Worm (Caenorhabditis elegans) whole organism, young adult: ENCODE measurements around the gene metr-1.

Experiments used
- D2030.7 ChIP-seq: fragments of 200-800 bp; sonication (Bioruptor generic); IDR thresholded peaks from 2 replicates; pipeline ENCODE4 v1.3.6; 2022; ENCODE audit warnings: missing genetic modification reagents, missing genetic modification characterization, missing compliant biosample characterization
- F57A8.1 ChIP-seq: fragments of 200-800 bp; sonication (Bioruptor generic); optimal IDR thresholded peaks from 2 replicates; lab custom pipeline; 2018; ENCODE audit warnings: mild to moderate bottlenecking, missing genetic modification characterization, moderate library complexity, missing compliant biosample characterization
- K11D2.4 ChIP-seq: fragments of 200-800 bp; sonication (Bioruptor generic); IDR thresholded peaks from 2 replicates; pipeline ENCODE4 v1.3.6; 2022; ENCODE audit warnings: missing genetic modification reagents, missing genetic modification characterization, missing compliant biosample characterization
- T07F8.4 ChIP-seq: sonication (generic microtip); optimal IDR thresholded peaks from 2 replicates; lab custom pipeline; 2016; ENCODE audit warnings: mild to moderate bottlenecking, missing genetic modification characterization, moderate library complexity, missing compliant biosample characterization
- Y53F4B.3 ChIP-seq: fragments of 200-800 bp; sonication (Bioruptor generic); IDR thresholded peaks from 2 replicates; pipeline ENCODE4 v1.3.6; 2022; ENCODE audit warnings: missing genetic modification reagents, missing genetic modification characterization, missing compliant biosample characterization
- Y56A3A.18 ChIP-seq: fragments of 200-800 bp; sonication (Bioruptor generic); IDR thresholded peaks from 2 replicates; pipeline ENCODE4 v1.3.6; 2022; ENCODE audit warnings: missing genetic modification reagents, missing genetic modification characterization, missing compliant biosample characterization
- Y95B8A.8 ChIP-seq: fragments of 200-800 bp; sonication (Bioruptor generic); IDR thresholded peaks from 2 replicates; pipeline ENCODE4 v1.3.6; 2022; ENCODE audit warnings: missing genetic modification reagents, missing genetic modification characterization, missing compliant biosample characterization
- attf-5 ChIP-seq: fragments of 200-800 bp; sonication (Bioruptor generic); optimal IDR thresholded peaks from 2 replicates; lab custom pipeline; 2018; ENCODE audit warnings: mild to moderate bottlenecking, missing genetic modification characterization, missing compliant biosample characterization
- attf-6 ChIP-seq: fragments of 200-800 bp; sonication (Bioruptor generic); IDR thresholded peaks from 2 replicates; pipeline ENCODE4 v1.3.6; 2022; ENCODE audit warnings: missing genetic modification reagents, missing genetic modification characterization, missing compliant biosample characterization
- cebp-1 ChIP-seq, 2 experiments: fragments of 200-800 bp in 1 of 2; sonication (Bioruptor generic) in 1 of 2; sonication (generic microtip) in 1 of 2; IDR thresholded peaks in 1 of 2; optimal IDR thresholded peaks in 1 of 2; 2 replicates each; pipeline versions ENCODE4 v1.3.6 to Lab custom; 2017 to 2022; ENCODE audit warnings: missing compliant biosample characterization in 2 of 2, missing genetic modification characterization in 2 of 2, mild to moderate bottlenecking in 1 of 2, missing genetic modification reagents in 1 of 2, moderate library complexity in 1 of 2
- cebp-2 ChIP-seq: fragments of 200-800 bp; sonication (Bioruptor generic); IDR thresholded peaks from 2 replicates; pipeline ENCODE4 v1.3.6; 2022; ENCODE audit warnings: missing genetic modification characterization, missing compliant biosample characterization
- ceh-100 ChIP-seq: fragments of 200-800 bp; sonication (Bioruptor generic); IDR thresholded peaks from 2 replicates; pipeline ENCODE4 v1.3.6; 2022; ENCODE audit warnings: missing genetic modification reagents, missing genetic modification characterization, missing compliant biosample characterization
- ceh-79 ChIP-seq: sonication (generic microtip); optimal IDR thresholded peaks from 2 replicates; lab custom pipeline; 2017; ENCODE audit warnings: mild to moderate bottlenecking, missing genetic modification characterization, missing compliant biosample characterization
- ceh-91 ChIP-seq: fragments of 200-800 bp; sonication (Bioruptor generic); IDR thresholded peaks from 2 replicates; pipeline ENCODE4 v1.3.6; 2022; ENCODE audit warnings: missing genetic modification reagents, missing genetic modification characterization, missing compliant biosample characterization
- dpff-1 ChIP-seq: sonication (generic microtip); optimal IDR thresholded peaks from 2 replicates; lab custom pipeline; 2017; ENCODE audit warnings: mild to moderate bottlenecking, missing genetic modification characterization, missing compliant biosample characterization
- efl-1 ChIP-seq: fragments of 150-350 bp; optimal IDR thresholded peaks from 2 replicates; lab custom pipeline; 2014; ENCODE audit warnings: missing biosample characterization, missing genetic modification reagents, missing genetic modification characterization
- egl-18 ChIP-seq: fragments of 200-800 bp; sonication (Bioruptor generic); IDR thresholded peaks from 2 replicates; pipeline ENCODE4 v1.3.6; 2022; ENCODE audit warnings: missing genetic modification reagents, missing genetic modification characterization, missing compliant biosample characterization
- egl-44 ChIP-seq: fragments of 200-800 bp; sonication (Bioruptor generic); IDR thresholded peaks from 2 replicates; pipeline ENCODE4 v1.3.6; 2022; ENCODE audit warnings: missing genetic modification reagents, missing genetic modification characterization, missing compliant biosample characterization
- hmg-20 ChIP-seq: fragments of 200-800 bp; sonication (Bioruptor generic); IDR thresholded peaks from 2 replicates; pipeline ENCODE4 v1.3.6; 2022; ENCODE audit warnings: missing genetic modification reagents, missing genetic modification characterization, missing compliant biosample characterization
- hsf-1 ChIP-seq: fragments of 200-800 bp; sonication (Bioruptor generic); IDR thresholded peaks from 2 replicates; pipeline ENCODE4 v1.3.6; 2022; ENCODE audit warnings: missing genetic modification reagents, missing genetic modification characterization, missing compliant biosample characterization
- let-526 ChIP-seq: fragments of 200-800 bp; sonication (Bioruptor generic); IDR thresholded peaks from 2 replicates; pipeline ENCODE4 v1.3.6; 2022; ENCODE audit warnings: missing genetic modification reagents, missing genetic modification characterization, missing compliant biosample characterization
- lin-26 ChIP-seq: fragments of 200-800 bp; sonication (Bioruptor generic); IDR thresholded peaks from 2 replicates; pipeline ENCODE4 v1.3.6; 2022; ENCODE audit warnings: missing genetic modification reagents, missing genetic modification characterization, missing compliant biosample characterization
- lin-54 ChIP-seq: fragments of 200-800 bp; sonication (Bioruptor generic); optimal IDR thresholded peaks from 2 replicates; lab custom pipeline; 2018; ENCODE audit warnings: mild to moderate bottlenecking, missing genetic modification characterization, missing compliant biosample characterization
- lsy-27 ChIP-seq: sonication (generic microtip); optimal IDR thresholded peaks from 2 replicates; lab custom pipeline; 2017; ENCODE audit warnings: missing genetic modification characterization, mild to moderate bottlenecking, missing compliant biosample characterization, antibody characterized with exemption, missing genotype, borderline replicate concordance; ENCODE audit not compliant: insufficient read depth
- madf-3 ChIP-seq: fragments of 200-800 bp; sonication (Bioruptor generic); IDR thresholded peaks from 2 replicates; pipeline ENCODE4 v1.3.6; 2022; ENCODE audit warnings: missing genetic modification reagents, missing genetic modification characterization, missing compliant biosample characterization
- madf-8 ChIP-seq: fragments of 200-800 bp; sonication (Bioruptor generic); conservative IDR thresholded peaks from 2 replicates; pipeline ENCODE4 v1.3.6; 2022; ENCODE audit warnings: missing genetic modification reagents, missing genetic modification characterization, missing compliant biosample characterization
- mel-28 ChIP-seq: sonication (generic microtip); optimal IDR thresholded peaks from 2 replicates; lab custom pipeline; 2016; ENCODE audit warnings: borderline replicate concordance, mild to moderate bottlenecking, missing genetic modification characterization, missing compliant biosample characterization
- mes-4 ChIP-seq: sonication (generic microtip); optimal IDR thresholded peaks from 2 replicates; lab custom pipeline; 2016; ENCODE audit warnings: missing genotype, missing genetic modification characterization, missing compliant biosample characterization
- mxl-1 ChIP-seq: sonication (generic microtip); optimal IDR thresholded peaks from 2 replicates; lab custom pipeline; 2016; ENCODE audit warnings: missing genetic modification characterization, missing compliant biosample characterization
- repo-1 ChIP-seq: sonication (generic microtip); optimal IDR thresholded peaks from 2 replicates; lab custom pipeline; 2017; ENCODE audit warnings: mild to moderate bottlenecking, missing genetic modification characterization, missing compliant biosample characterization
- snpc-4 ChIP-seq, 5 experiments: fragments of 150-350 bp in 1 of 5; sonication (generic microtip) in 4 of 5; optimal IDR thresholded peaks; 2 replicates each; lab custom pipeline; 2014 to 2018; ENCODE audit warnings: missing genetic modification characterization in 5 of 5, missing biosample characterization in 3 of 5, antibody characterized with exemption in 2 of 5, mild to moderate bottlenecking in 2 of 5, missing compliant biosample characterization in 2 of 5, missing genotype in 2 of 5, moderate library complexity in 2 of 5, missing genetic modification reagents in 1 of 5
- tlf-1 ChIP-seq: fragments of 200-800 bp; sonication (Bioruptor generic); optimal IDR thresholded peaks from 2 replicates; lab custom pipeline; 2018; ENCODE audit warnings: mild to moderate bottlenecking, missing genetic modification characterization, missing compliant biosample characterization
- unc-130 ChIP-seq: sonication (generic microtip); optimal IDR thresholded peaks from 2 replicates; lab custom pipeline; 2016; ENCODE audit warnings: missing genetic modification reagents, missing genetic modification characterization, missing compliant biosample characterization
- ztf-18 ChIP-seq: sonication (generic microtip); optimal IDR thresholded peaks from 2 replicates; lab custom pipeline; 2016; ENCODE audit warnings: missing genotype, mild to moderate bottlenecking, missing genetic modification characterization, missing compliant biosample characterization
- ztf-25 ChIP-seq: fragments of 200-800 bp; sonication (Bioruptor generic); IDR thresholded peaks from 2 replicates; pipeline ENCODE4 v1.3.6; 2022; ENCODE audit warnings: missing genetic modification reagents, missing genetic modification characterization, missing compliant biosample characterization
- ztf-26 ChIP-seq: sonication (generic microtip); optimal IDR thresholded peaks from 2 replicates; lab custom pipeline; 2017; ENCODE audit warnings: missing genetic modification characterization, missing compliant biosample characterization
- ztf-3 ChIP-seq: fragments of 200-800 bp; sonication (Bioruptor generic); optimal IDR thresholded peaks from 2 replicates; lab custom pipeline; 2018; ENCODE audit warnings: mild to moderate bottlenecking, missing genetic modification characterization, missing compliant biosample characterization

metr-1 gene

DNA sequence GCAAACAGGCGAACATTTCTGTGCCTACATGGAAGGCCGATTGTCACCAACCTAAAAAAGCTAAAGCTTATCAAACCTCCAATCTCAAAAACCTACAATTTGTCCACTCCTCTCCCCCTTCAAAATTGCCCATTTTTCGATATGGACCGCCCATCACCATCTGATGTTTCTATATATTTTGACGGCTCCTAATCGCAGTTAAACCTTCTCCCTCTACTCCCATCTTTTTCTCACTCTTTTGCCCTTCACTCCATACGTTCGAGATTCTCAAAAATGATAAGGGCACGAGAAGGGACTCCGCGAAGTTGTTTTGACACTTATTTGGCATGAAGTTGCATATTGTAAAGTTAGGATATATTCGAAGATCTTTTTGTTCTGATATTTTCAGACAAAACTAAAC, 32.8 kb downstream of the metr-1 start:
- TF ChIP-seq egl-44 (GFP tag; lab: Robert Waterston, UW) (no peak), Y95B8A.8 (GFP tag; lab: Robert Waterston, UW) (no peak), cebp-1 (GFP tag; IDR thresholded peaks at IDR 0.05; lab: Robert Waterston, UW) (no peak), cebp-1 (tag; optimal IDR thresholded peaks at IDR 0.05; lab: Kevin White, UChicago) (no peak), ztf-26 (tag; lab: Kevin White, UChicago) (no peak), ztf-3 (no peak), attf-5 (GFP tag; lab: Kevin White, UChicago) (no peak), ztf-18 (tag; lab: Kevin White, UChicago) (no peak)
- TF ChIP-seq, all 124 proteins: peak for 0

DNA sequence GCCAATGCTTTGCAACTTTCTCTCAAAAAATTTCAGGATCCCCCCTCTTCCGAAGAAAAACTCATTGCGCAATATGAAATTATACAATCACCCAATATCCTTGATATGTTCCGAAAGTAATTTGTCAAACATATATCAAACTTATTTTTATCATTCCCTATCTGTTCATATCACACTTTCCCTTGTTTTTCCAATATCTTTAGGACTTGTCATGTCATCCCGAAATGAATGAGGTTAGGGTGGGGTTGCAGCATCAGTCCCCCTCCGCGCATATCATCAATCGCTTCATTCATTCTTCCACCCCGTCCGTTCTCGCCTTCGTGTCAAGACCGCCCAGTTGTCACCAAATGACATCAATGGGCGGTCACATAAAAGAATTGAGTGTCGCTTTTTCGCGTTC, 33.3 kb downstream of the metr-1 start:
- TF ChIP-seq let-526 (GFP tag; lab: Robert Waterston, UW) (no peak), K11D2.4 (GFP tag; lab: Robert Waterston, UW) (no peak), mes-4 (no peak), ztf-26 (tag; lab: Kevin White, UChicago) (no peak), repo-1 (no peak), lin-26 (no peak), lsy-27 (tag; lab: Kevin White, UChicago) (no peak), F57A8.1 (GFP tag; lab: Kevin White, UChicago) (no peak), egl-18 (no peak), ceh-100 (no peak), Y53F4B.3 (GFP tag; lab: Robert Waterston, UW) (no peak), madf-3 (no peak), Y56A3A.18 (GFP tag; lab: Robert Waterston, UW) (no peak), attf-6 (GFP tag; lab: Robert Waterston, UW) (no peak), ceh-79 (no peak)

- TF ChIP-seq snpc-4 (GFP tag; optimal IDR thresholded peaks at IDR 0.05; lab: Kevin White, UChicago) (no peak), snpc-4 (tag; optimal IDR thresholded peaks at IDR 0.05; lab: Kevin White, UChicago) (no peak), ceh-91 (no peak), unc-130 (no peak), hmg-20 (GFP tag; lab: Robert Waterston, UW) (no peak), hsf-1 (GFP tag; lab: Robert Waterston, UW) (no peak), T07F8.4 (tag; lab: Kevin White, UChicago) (no peak), mxl-1 (tag; lab: Kevin White, UChicago) (no peak), D2030.7 (no peak), attf-5 (GFP tag; lab: Kevin White, UChicago) (no peak), cebp-2 (no peak), tlf-1 (no peak), efl-1 (GFP tag; lab: Kevin White, UChicago) (no peak), madf-8 (GFP tag; lab: Robert Waterston, UW) (no peak), lin-54 (no peak), dpff-1 (no peak), ztf-25 (GFP tag; lab: Robert Waterston, UW) (no peak), mel-28 (tag; lab: Kevin White, UChicago) (no peak)
Observed at ce11 chrII:10964748-10965147, 38.4 kb downstream of the metr-1 start.
